Fruit fly (Drosophila melanogaster) whole organism, prepupa: ENCODE measurements around the gene CG43915.

ENCODE experiments used
- Blimp-1 ChIP-seq: fragments of 200-800 bp; sonication (Bioruptor generic); optimal IDR thresholded peaks from 3 replicates; lab custom pipeline; 2017; ENCODE audit warnings: missing biosample characterization, missing genetic modification characterization, mild to moderate bottlenecking, moderate library complexity, missing genetic modification reagents
- CG10631 ChIP-seq: fragments of 200-800 bp; sonication (Bioruptor generic); optimal IDR thresholded peaks from 2 replicates; lab custom pipeline; 2016; ENCODE audit warnings: missing biosample characterization, missing genetic modification characterization
- CG10669 ChIP-seq: fragments of 200-800 bp; sonication (Bioruptor generic); optimal IDR thresholded peaks from 3 replicates; lab custom pipeline; 2018; ENCODE audit warnings: missing biosample characterization, mild to moderate bottlenecking, missing genetic modification characterization, moderate library complexity
- CG34406 ChIP-seq: fragments of 200-800 bp; sonication (Bioruptor generic); optimal IDR thresholded peaks from 3 replicates; lab custom pipeline; 2016; ENCODE audit warnings: missing biosample characterization, missing genetic modification characterization
- CG4318 ChIP-seq: fragments of 200-800 bp; sonication (Bioruptor generic); optimal IDR thresholded peaks from 3 replicates; lab custom pipeline; 2017; ENCODE audit warnings: missing biosample characterization, mild to moderate bottlenecking, missing genetic modification characterization
- CG6854 ChIP-seq: fragments of 200-800 bp; sonication (Bioruptor generic); optimal IDR thresholded peaks from 2 replicates; lab custom pipeline; 2017; ENCODE audit warnings: missing biosample characterization, mild to moderate bottlenecking, missing genetic modification characterization
- Gug ChIP-seq: fragments of 200-800 bp; sonication (Bioruptor generic); IDR thresholded peaks from 2 replicates; pipeline ENCODE4 v1.3.6; 2022; ENCODE audit warnings: missing biosample characterization, missing genetic modification characterization
- Hr38 ChIP-seq: sonication (Bioruptor generic); optimal IDR thresholded peaks from 2 replicates; lab custom pipeline; 2016; ENCODE audit warnings: missing biosample characterization, missing genetic modification characterization
- Hr39 ChIP-seq: fragments of 200-800 bp; sonication (Bioruptor generic); optimal IDR thresholded peaks from 2 replicates; lab custom pipeline; 2016; ENCODE audit warnings: missing biosample characterization, missing genetic modification characterization
- Hr4 ChIP-seq: fragments of 200-800 bp; sonication (Bioruptor generic); optimal IDR thresholded peaks from 3 replicates; lab custom pipeline; 2016; ENCODE audit warnings: missing biosample characterization, missing genetic modification characterization

- TF ChIP-seq Hr4 (GFP tag; lab: Kevin White, UChicago) (peak; percentile 46), Gug (GFP tag; lab: Robert Waterston, UW) (peak; percentile 33; the same call in 1 of the 2 replicates), CG34406 (GFP tag; lab: Kevin White, UChicago) (no peak), Hr39 (GFP tag; lab: Kevin White, UChicago) (no peak), CG4318 (GFP tag; lab: Kevin White, UChicago) (no peak), CG10669 (GFP tag; lab: Kevin White, UChicago) (no peak), CG6854 (GFP tag; lab: Kevin White, UChicago) (no peak), Hr38 (GFP tag; lab: Kevin White, UChicago) (no peak), Blimp-1 (GFP tag; lab: Kevin White, UChicago) (no peak), CG10631 (no peak)
These were observed 32.5 kb upstream of the CG43915 start, which contains the start of gene CG12766 for dm6 chr3L:3940075-3940819.
